Worm (Caenorhabditis elegans) whole organism, young adult: ENCODE results near the gene F31D4.5.

Experiments
- B0019.2 ChIP-seq: fragments of 200-800 bp; sonication (Bioruptor generic); conservative IDR thresholded peaks from 2 replicates; pipeline ENCODE4 v1.3.6; 2022; ENCODE audit warnings: missing genetic modification reagents, missing genetic modification characterization, missing compliant biosample characterization
- D2030.7 ChIP-seq: fragments of 200-800 bp; sonication (Bioruptor generic); IDR thresholded peaks from 2 replicates; pipeline ENCODE4 v1.3.6; 2022; ENCODE audit warnings: missing genetic modification reagents, missing genetic modification characterization, missing compliant biosample characterization
- F57C9.4 ChIP-seq: sonication (generic microtip); optimal IDR thresholded peaks from 2 replicates; lab custom pipeline; 2017; ENCODE audit warnings: mild to moderate bottlenecking, missing genetic modification characterization, missing compliant biosample characterization
- K12H6.12 ChIP-seq: fragments of 200-800 bp; sonication (Bioruptor generic); optimal IDR thresholded peaks from 2 replicates; lab custom pipeline; 2018; ENCODE audit warnings: mild to moderate bottlenecking, missing genetic modification characterization, missing compliant biosample characterization
- T26A5.8 ChIP-seq: sonication (generic microtip); optimal IDR thresholded peaks from 2 replicates; lab custom pipeline; 2016; ENCODE audit warnings: missing genetic modification characterization, missing compliant biosample characterization
- Y95B8A.8 ChIP-seq: fragments of 200-800 bp; sonication (Bioruptor generic); IDR thresholded peaks from 2 replicates; pipeline ENCODE4 v1.3.6; 2022; ENCODE audit warnings: missing genetic modification reagents, missing genetic modification characterization, missing compliant biosample characterization
- ZK185.1 ChIP-seq: sonication (generic microtip); optimal IDR thresholded peaks from 2 replicates; lab custom pipeline; 2016; ENCODE audit warnings: mild to moderate bottlenecking, missing genetic modification characterization, missing compliant biosample characterization; ENCODE audit not compliant: poor library complexity, severe bottlenecking
- aptf-3 ChIP-seq: fragments of 200-800 bp; sonication (Bioruptor generic); IDR thresholded peaks from 2 replicates; pipeline ENCODE4 v1.3.6; 2022; ENCODE audit warnings: missing genetic modification characterization, missing compliant biosample characterization
- attf-5 ChIP-seq: fragments of 200-800 bp; sonication (Bioruptor generic); optimal IDR thresholded peaks from 2 replicates; lab custom pipeline; 2018; ENCODE audit warnings: mild to moderate bottlenecking, missing genetic modification characterization, missing compliant biosample characterization
- bed-2 ChIP-seq: fragments of 200-800 bp; sonication (Bioruptor generic); IDR thresholded peaks from 2 replicates; pipeline ENCODE4 v1.3.6; 2022; ENCODE audit warnings: missing genetic modification reagents, missing genetic modification characterization, missing compliant biosample characterization
- ceh-100 ChIP-seq: fragments of 200-800 bp; sonication (Bioruptor generic); IDR thresholded peaks from 2 replicates; pipeline ENCODE4 v1.3.6; 2022; ENCODE audit warnings: missing genetic modification reagents, missing genetic modification characterization, missing compliant biosample characterization
- ceh-27 ChIP-seq: fragments of 200-800 bp; sonication (Bioruptor generic); optimal IDR thresholded peaks from 2 replicates; lab custom pipeline; 2018; ENCODE audit warnings: mild to moderate bottlenecking, missing genetic modification characterization, moderate library complexity, missing compliant biosample characterization
- ceh-58 ChIP-seq: fragments of 200-800 bp; sonication (Bioruptor generic); IDR thresholded peaks from 2 replicates; pipeline ENCODE4 v1.3.6; 2022; ENCODE audit warnings: missing genetic modification characterization, missing compliant biosample characterization
- dox-1 ChIP-seq: fragments of 200-800 bp; sonication (Bioruptor generic); IDR thresholded peaks from 2 replicates; pipeline ENCODE4 v1.3.6; 2022; ENCODE audit warnings: missing genetic modification reagents, missing genetic modification characterization, missing compliant biosample characterization
- efl-1 ChIP-seq: fragments of 150-350 bp; optimal IDR thresholded peaks from 2 replicates; lab custom pipeline; 2014; ENCODE audit warnings: missing biosample characterization, missing genetic modification reagents, missing genetic modification characterization
- egrh-3 ChIP-seq: fragments of 200-800 bp; sonication (Bioruptor generic); IDR thresholded peaks from 2 replicates; pipeline ENCODE4 v1.3.6; 2022; ENCODE audit warnings: missing genetic modification reagents, missing genetic modification characterization, missing compliant biosample characterization
- ekl-4 ChIP-seq: fragments of 200-800 bp; sonication (Bioruptor generic); IDR thresholded peaks from 2 replicates; pipeline ENCODE4 v1.3.6; 2022; ENCODE audit warnings: missing genetic modification reagents, missing genetic modification characterization, missing compliant biosample characterization
- gei-17 ChIP-seq: fragments of 200-800 bp; sonication (Bioruptor generic); optimal IDR thresholded peaks from 2 replicates; lab custom pipeline; 2018; ENCODE audit warnings: mild to moderate bottlenecking, missing genetic modification characterization, missing compliant biosample characterization
- hmg-1.2 ChIP-seq: fragments of 200-800 bp; sonication (Bioruptor generic); IDR thresholded peaks from 2 replicates; pipeline ENCODE4 v1.3.6; 2022; ENCODE audit warnings: missing genetic modification reagents, missing genetic modification characterization, missing compliant biosample characterization
- let-607 ChIP-seq, 2 experiments: fragments of 200-800 bp in 1 of 2; sonication (Bioruptor generic) in 1 of 2; sonication (generic microtip) in 1 of 2; optimal IDR thresholded peaks; 2 replicates each; lab custom pipeline; 2016 to 2018; ENCODE audit warnings: mild to moderate bottlenecking in 2 of 2, missing compliant biosample characterization in 2 of 2, missing genetic modification characterization in 2 of 2, moderate library complexity in 2 of 2, missing genotype in 1 of 2
- lin-54 ChIP-seq: fragments of 200-800 bp; sonication (Bioruptor generic); optimal IDR thresholded peaks from 2 replicates; lab custom pipeline; 2018; ENCODE audit warnings: mild to moderate bottlenecking, missing genetic modification characterization, missing compliant biosample characterization
- lir-1 ChIP-seq: fragments of 200-800 bp; sonication (Bioruptor generic); conservative IDR thresholded peaks from 2 replicates; pipeline ENCODE4 v1.3.6; 2022; ENCODE audit warnings: missing genetic modification reagents, missing genetic modification characterization, missing compliant biosample characterization
- mcd-1 ChIP-seq: fragments of 200-800 bp; sonication (Bioruptor generic); IDR thresholded peaks from 2 replicates; pipeline ENCODE4 v1.3.6; 2022; ENCODE audit warnings: missing genetic modification reagents, missing genetic modification characterization, missing compliant biosample characterization
- mes-4 ChIP-seq: sonication (generic microtip); optimal IDR thresholded peaks from 2 replicates; lab custom pipeline; 2016; ENCODE audit warnings: missing genotype, missing genetic modification characterization, missing compliant biosample characterization
- nfya-1 ChIP-seq: sonication (generic microtip); optimal IDR thresholded peaks from 2 replicates; lab custom pipeline; 2017; ENCODE audit warnings: antibody characterized with exemption, missing compliant biosample characterization, missing genetic modification characterization, borderline replicate concordance; ENCODE audit not compliant: insufficient read depth
- nhr-120 ChIP-seq: fragments of 200-800 bp; sonication (Bioruptor generic); IDR thresholded peaks from 2 replicates; pipeline ENCODE4 v1.3.6; 2022; ENCODE audit warnings: missing genetic modification characterization, missing compliant biosample characterization
- nhr-80 ChIP-seq: sonication (generic microtip); optimal IDR thresholded peaks from 2 replicates; lab custom pipeline; 2016; ENCODE audit warnings: missing genetic modification characterization, missing compliant biosample characterization
- rec-8 ChIP-seq, 2 experiments: sonication (generic microtip); optimal IDR thresholded peaks; 2 replicates each; lab custom pipeline; 2016; ENCODE audit warnings: mild to moderate bottlenecking in 2 of 2, missing genetic modification characterization in 2 of 2, missing genetic modification reagents in 2 of 2, missing genotype in 2 of 2, missing biosample characterization in 1 of 2, missing compliant biosample characterization in 1 of 2, moderate library complexity in 1 of 2
- rpc-1 ChIP-seq, 2 experiments: fragments of 150-350 bp in 1 of 2; sonication (generic microtip) in 1 of 2; optimal IDR thresholded peaks; 2 replicates each; lab custom pipeline; 2014 to 2018; ENCODE audit warnings: missing biosample characterization in 1 of 2, missing genetic modification characterization in 1 of 2, missing genetic modification reagents in 1 of 2, missing genotype in 1 of 2
- sdz-38 ChIP-seq: sonication (generic microtip); optimal IDR thresholded peaks from 2 replicates; lab custom pipeline; 2016; ENCODE audit warnings: missing genotype, missing genetic modification characterization, missing compliant biosample characterization
- tlf-1 ChIP-seq: fragments of 200-800 bp; sonication (Bioruptor generic); optimal IDR thresholded peaks from 2 replicates; lab custom pipeline; 2018; ENCODE audit warnings: mild to moderate bottlenecking, missing genetic modification characterization, missing compliant biosample characterization
- unc-130 ChIP-seq: sonication (generic microtip); optimal IDR thresholded peaks from 2 replicates; lab custom pipeline; 2016; ENCODE audit warnings: missing genetic modification reagents, missing genetic modification characterization, missing compliant biosample characterization
- zfh-2 ChIP-seq: fragments of 200-800 bp; sonication (Bioruptor generic); conservative IDR thresholded peaks from 2 replicates; pipeline ENCODE4 v1.3.6; 2022; ENCODE audit warnings: missing genetic modification reagents, missing genetic modification characterization, missing compliant biosample characterization
- ztf-18 ChIP-seq: sonication (generic microtip); optimal IDR thresholded peaks from 2 replicates; lab custom pipeline; 2016; ENCODE audit warnings: missing genotype, mild to moderate bottlenecking, missing genetic modification characterization, missing compliant biosample characterization
- ztf-22 ChIP-seq: fragments of 200-800 bp; sonication (Bioruptor generic); optimal IDR thresholded peaks from 2 replicates; lab custom pipeline; 2018; ENCODE audit warnings: mild to moderate bottlenecking, missing genetic modification characterization, moderate library complexity, missing compliant biosample characterization
- ztf-3 ChIP-seq: fragments of 200-800 bp; sonication (Bioruptor generic); optimal IDR thresholded peaks from 2 replicates; lab custom pipeline; 2018; ENCODE audit warnings: mild to moderate bottlenecking, missing genetic modification characterization, missing compliant biosample characterization

F31D4.5 gene

DNA sequence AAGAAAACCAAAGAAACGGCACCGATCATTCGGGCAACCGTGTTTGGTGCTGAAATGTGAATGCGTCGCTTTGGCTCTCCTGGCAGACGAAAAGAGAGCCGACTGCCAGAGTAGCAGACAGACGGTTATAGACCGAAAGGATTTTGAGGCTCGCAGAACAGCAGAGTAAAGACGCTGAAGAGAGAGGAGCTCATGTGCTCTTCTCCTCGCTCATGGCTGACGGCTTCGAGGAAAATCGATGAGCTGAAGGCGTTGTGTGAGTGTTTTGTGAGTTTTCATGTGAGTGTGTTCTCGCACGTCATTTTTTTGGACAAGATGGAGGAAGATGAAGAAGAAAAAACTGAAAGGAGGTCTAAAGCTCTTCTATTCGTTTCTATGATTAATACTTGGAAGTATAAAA lies 25.1 kb upstream of the F31D4.5 start, which contains the start of gene sbt-1:
Gene sbt-1, minus strand, starts transcription at position 62 of the 400 bp plus-strand sequence.
- TF ChIP-seq unc-130 (GFP tag; lab: Kevin White, UChicago): no peak
- TF ChIP-seq lir-1 (GFP tag; lab: Robert Waterston, UW): peak; percentile 32
- peak; percentile 37 for TF ChIP-seq ZK185.1 (tag; lab: Kevin White, UChicago)
- peak; percentile 13 for TF ChIP-seq attf-5
- TF ChIP-seq egrh-3 (GFP tag; lab: Robert Waterston, UW): 0 out of 2 replicates have a peak, but pooled peaks have one; percentile 7
- TF ChIP-seq dox-1 (GFP tag; lab: Robert Waterston, UW): no peak
- peak; percentile 45; the same call in 1 of the 2 replicates for TF ChIP-seq mcd-1 (GFP tag; lab: Robert Waterston, UW)
- no peak for TF ChIP-seq ztf-22 (GFP tag; lab: Kevin White, UChicago)
- TF ChIP-seq zfh-2 (GFP tag; lab: Robert Waterston, UW): peak; percentile 64
- TF ChIP-seq K12H6.12: peak; percentile 58
- peak; percentile 6 for TF ChIP-seq ceh-27
- TF ChIP-seq bed-2 (GFP tag; lab: Robert Waterston, UW): 0 out of 2 replicates have a peak, but pooled peaks have one; percentile 15

DNA sequence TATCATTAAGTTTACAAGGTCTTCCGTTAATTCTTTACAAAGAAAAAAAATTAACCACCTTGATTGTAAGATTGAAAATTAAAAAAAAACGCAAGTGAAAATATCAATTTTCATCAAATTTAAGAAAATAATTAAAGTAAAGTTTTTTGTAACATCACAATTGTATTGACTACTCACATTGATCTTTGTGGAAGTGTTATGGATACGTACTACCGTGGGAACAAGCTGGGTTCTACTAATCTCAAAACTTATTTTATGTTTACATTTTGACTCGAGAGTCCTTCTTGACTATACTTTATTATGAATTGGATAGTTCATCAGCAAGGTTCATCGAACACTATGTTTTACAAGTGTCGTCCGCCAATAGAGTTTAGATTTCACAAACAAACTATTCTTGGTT lies 24.4 kb upstream of the F31D4.5 start, which contains the start of gene num-1:
Gene num-1, plus strand, starts transcription at position 301 of the 400 bp plus-strand sequence.
- no peak for TF ChIP-seq nfya-1 (tag; lab: Kevin White, UChicago)
- TF ChIP-seq F57C9.4 (tag; lab: Kevin White, UChicago): no peak
- no peak for TF ChIP-seq ztf-3
- no peak for TF ChIP-seq B0019.2 (GFP tag; lab: Robert Waterston, UW)
- no peak for TF ChIP-seq nhr-120 (GFP tag; lab: Robert Waterston, UW)
- TF ChIP-seq gei-17 (GFP tag; lab: Kevin White, UChicago): no peak
- no peak for TF ChIP-seq lin-54
- TF ChIP-seq ztf-18 (tag; lab: Kevin White, UChicago): no peak
- TF ChIP-seq rec-8 (tag; optimal IDR thresholded peaks at IDR 0.05; lab: Kevin White, UChicago): no peak
- TF ChIP-seq aptf-3 (GFP tag; lab: Robert Waterston, UW): no peak
- TF ChIP-seq ceh-100 (GFP tag; lab: Robert Waterston, UW): no peak
- no peak for TF ChIP-seq T26A5.8
- no peak for TF ChIP-seq sdz-38

DNA sequence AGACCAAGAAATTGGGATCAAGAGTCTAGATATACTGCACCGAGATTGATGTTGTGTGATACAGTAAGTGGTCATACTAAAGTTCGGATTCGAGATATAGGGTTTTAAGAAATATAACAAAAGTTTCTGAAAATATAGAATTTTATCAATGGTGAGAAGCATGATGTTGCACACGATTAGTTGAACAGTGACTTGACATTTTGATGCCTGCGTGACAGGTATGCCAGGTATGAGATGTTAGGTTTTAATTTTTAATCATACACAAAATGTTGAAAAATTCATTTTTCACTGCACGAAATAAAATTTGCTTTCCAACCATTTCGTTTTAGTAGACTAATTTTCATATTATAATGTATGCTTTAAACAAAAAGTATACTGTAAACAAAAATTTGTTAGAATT lies 23.5 kb upstream of the F31D4.5 start:
- no peak for TF ChIP-seq D2030.7 (GFP tag; lab: Robert Waterston, UW)
- TF ChIP-seq ekl-4 (GFP tag; lab: Robert Waterston, UW): no peak
- TF ChIP-seq hmg-1.2 (GFP tag; lab: Robert Waterston, UW): no peak
- TF ChIP-seq tlf-1 (GFP tag; lab: Kevin White, UChicago): no peak
- no peak for TF ChIP-seq mes-4
- TF ChIP-seq ceh-58: no peak
- TF ChIP-seq let-607 (tag; optimal IDR thresholded peaks at IDR 0.05; lab: Kevin White, UChicago): peak; percentile 70 to 89
- no peak for TF ChIP-seq efl-1 (GFP tag; lab: Kevin White, UChicago)
- no peak for TF ChIP-seq Y95B8A.8 (GFP tag; lab: Robert Waterston, UW)
- TF ChIP-seq rpc-1 (optimal IDR thresholded peaks at IDR 0.05; lab: Kevin White, UChicago): no peak
- no peak for TF ChIP-seq rpc-1 (tag; optimal IDR thresholded peaks at IDR 0.05; lab: Kevin White, UChicago)
- TF ChIP-seq nhr-80 (tag; lab: Kevin White, UChicago): peak; percentile 29
